Fruit fly (Drosophila melanogaster) whole organism, embryonic: ENCODE measurements around the gene Cad99C.
A peak's percentile ranks its signal among the peaks of the same experiment; 100 is the strongest.

Experiments used
- Adf1 ChIP-seq: fragments of 200-800 bp; sonication (Bioruptor generic); IDR thresholded peaks from 2 replicates; pipeline ENCODE4 v1.3.6; 2022; ENCODE audit warnings: missing biosample characterization, missing genetic modification characterization
- Aef1 ChIP-seq: fragments of 200-800 bp; sonication (Bioruptor generic); IDR thresholded peaks from 3 replicates; pipeline ENCODE4 v1.3.6; 2022; ENCODE audit warnings: missing biosample characterization, missing genetic modification characterization
- CG10543 ChIP-seq: fragments of 200-800 bp; sonication (Bioruptor generic); optimal IDR thresholded peaks from 3 replicates; lab custom pipeline; 2017; ENCODE audit warnings: missing biosample characterization, mild to moderate bottlenecking, missing genetic modification characterization, moderate library complexity
- CG11093 ChIP-seq: fragments of 200-800 bp; sonication (Bioruptor generic); IDR thresholded peaks from 3 replicates; pipeline ENCODE4 v1.3.6; 2022; ENCODE audit warnings: missing biosample characterization, missing genetic modification characterization
- CG12219 ChIP-seq: fragments of 200-800 bp; sonication (Bioruptor generic); optimal IDR thresholded peaks from 3 replicates; lab custom pipeline; 2018; ENCODE audit warnings: missing biosample characterization, mild to moderate bottlenecking, missing genetic modification characterization
- CG1233 ChIP-seq: fragments of 200-800 bp; sonication (Bioruptor generic); optimal IDR thresholded peaks from 4 replicates; lab custom pipeline; 2018; ENCODE audit warnings: missing biosample characterization, mild to moderate bottlenecking, missing genetic modification characterization
- CG1529 ChIP-seq: fragments of 200-800 bp; sonication (Bioruptor generic); optimal IDR thresholded peaks from 3 replicates; lab custom pipeline; 2018; ENCODE audit warnings: missing biosample characterization, missing genetic modification characterization
- CG1832 ChIP-seq: fragments of 200-800 bp; sonication (Bioruptor generic); optimal IDR thresholded peaks from 2 replicates; lab custom pipeline; 2017; ENCODE audit warnings: missing biosample characterization, mild to moderate bottlenecking, missing genetic modification characterization, inconsistent platforms
- CG18619 ChIP-seq: fragments of 200-800 bp; sonication (Bioruptor generic); optimal IDR thresholded peaks from 3 replicates; lab custom pipeline; 2017; ENCODE audit warnings: missing biosample characterization, mild to moderate bottlenecking, missing genetic modification characterization
- CG2678 ChIP-seq: fragments of 200-800 bp; sonication (Bioruptor generic); optimal IDR thresholded peaks from 3 replicates; lab custom pipeline; 2019; ENCODE audit warnings: missing biosample characterization, mild to moderate bottlenecking, missing genetic modification characterization, moderate library complexity
- CG31365 ChIP-seq: fragments of 200-800 bp; sonication (Bioruptor generic); optimal IDR thresholded peaks from 2 replicates; lab custom pipeline; 2018; ENCODE audit warnings: missing biosample characterization, mild to moderate bottlenecking, missing genetic modification characterization
- CG3281 ChIP-seq: fragments of 200-800 bp; sonication (Bioruptor generic); optimal IDR thresholded peaks from 3 replicates; lab custom pipeline; 2017; ENCODE audit warnings: missing biosample characterization, mild to moderate bottlenecking, missing genetic modification characterization
- CG4854 ChIP-seq: fragments of 200-800 bp; sonication (Bioruptor generic); optimal IDR thresholded peaks from 2 replicates; lab custom pipeline; 2016; ENCODE audit warnings: missing biosample characterization, missing genetic modification characterization, inconsistent platforms
- CG7839 ChIP-seq: fragments of 200-800 bp; sonication (Bioruptor generic); optimal IDR thresholded peaks from 3 replicates; lab custom pipeline; 2018; ENCODE audit warnings: missing biosample characterization, mild to moderate bottlenecking, missing genetic modification characterization, moderate library complexity
- CG9437 ChIP-seq: fragments of 200-800 bp; sonication (Bioruptor generic); optimal IDR thresholded peaks from 2 replicates; lab custom pipeline; 2018; ENCODE audit warnings: missing biosample characterization, mild to moderate bottlenecking, missing genetic modification characterization
- Chrac-16 ChIP-seq: fragments of 200-800 bp; sonication (Bioruptor generic); optimal IDR thresholded peaks from 3 replicates; lab custom pipeline; 2016; ENCODE audit warnings: missing biosample characterization, missing genetic modification characterization
- Deaf1 ChIP-seq: fragments of 200-800 bp; optimal IDR thresholded peaks from 3 replicates; lab custom pipeline; 2019; ENCODE audit warnings: missing biosample characterization, mild to moderate bottlenecking, missing genetic modification characterization, moderate library complexity
- Eip74EF ChIP-seq, 2 experiments: fragments of 200-800 bp in 1 of 2; fragments of >200 bp in 1 of 2; sonication (Bioruptor generic) in 1 of 2; optimal IDR thresholded peaks; 2 replicates each; lab custom pipeline; 2017 to 2019; ENCODE audit warnings: missing biosample characterization in 2 of 2, missing genetic modification characterization in 2 of 2, mild to moderate bottlenecking in 1 of 2, moderate library complexity in 1 of 2
- HLH4C ChIP-seq: fragments of 200-800 bp; sonication (Bioruptor generic); IDR thresholded peaks from 3 replicates; pipeline ENCODE4 v1.3.6; 2022; ENCODE audit warnings: missing biosample characterization, missing genetic modification characterization; ENCODE audit not compliant: partially characterized antibody
- HmgD ChIP-seq: fragments of 200-800 bp; sonication (Bioruptor generic); optimal IDR thresholded peaks from 3 replicates; lab custom pipeline; 2016; ENCODE audit warnings: missing biosample characterization, missing genetic modification characterization
- Hr51 ChIP-seq, 2 experiments: fragments of 200-800 bp; sonication (Bioruptor generic); optimal IDR thresholded peaks; 2 replicates in 1 of 2; 3 replicates in 1 of 2; lab custom pipeline; 2016 to 2018; ENCODE audit warnings: missing biosample characterization in 2 of 2, missing genetic modification characterization in 2 of 2, mild to moderate bottlenecking in 1 of 2, moderate library complexity in 1 of 2
- Med ChIP-seq: fragments of 200-800 bp; sonication (Bioruptor generic); peaks from one replicate; lab custom pipeline; 2016; ENCODE audit warnings: missing biosample characterization, missing genetic modification characterization, mild to moderate bottlenecking, inconsistent platforms, moderate library complexity
- Meics ChIP-seq: fragments of 200-800 bp; sonication (Bioruptor generic); optimal IDR thresholded peaks from 2 replicates; lab custom pipeline; 2017; ENCODE audit warnings: missing biosample characterization, mild to moderate bottlenecking, missing genetic modification characterization
- Nf-YA ChIP-seq: fragments of 200-800 bp; sonication (Bioruptor generic); IDR thresholded peaks from 2 replicates; pipeline ENCODE4 v1.3.6; 2022; ENCODE audit warnings: missing biosample characterization, missing genetic modification characterization
- Rx ChIP-seq: fragments of 200-800 bp; sonication (Bioruptor generic); IDR thresholded peaks from 2 replicates; pipeline ENCODE4 v1.3.6; 2022; ENCODE audit warnings: missing biosample characterization, missing genetic modification characterization
- Stat92E ChIP-seq, 3 experiments: fragments of >200 bp in 2 of 3; fragments of 200-800 bp in 1 of 3; sonication (Bioruptor generic) in 1 of 3; optimal IDR thresholded peaks; 2 replicates each; lab custom pipeline; 2017 to 2019; ENCODE audit warnings: missing biosample characterization in 3 of 3, missing genetic modification characterization in 3 of 3, mild to moderate bottlenecking in 1 of 3, moderate library complexity in 1 of 3
- Trl ChIP-seq, 3 experiments: fragments of >200 bp in 2 of 3; fragments of 200-800 bp in 1 of 3; sonication (Bioruptor generic) in 1 of 3; optimal IDR thresholded peaks; 2 replicates in 1 of 3; 3 replicates in 2 of 3; lab custom pipeline; 2016 to 2017; ENCODE audit warnings: missing biosample characterization in 1 of 3, missing genetic modification characterization in 1 of 3
- amos ChIP-seq: fragments of 200-800 bp; sonication (Bioruptor generic); IDR thresholded peaks from 2 replicates; pipeline ENCODE4 v1.3.6; 2022; ENCODE audit warnings: missing biosample characterization, missing genetic modification characterization; ENCODE audit not compliant: partially characterized antibody
- ase ChIP-seq: fragments of 200-800 bp; sonication (Bioruptor generic); IDR thresholded peaks from 3 replicates; pipeline ENCODE4 v1.3.6; 2022; ENCODE audit warnings: missing biosample characterization, missing genetic modification characterization
- dimm ChIP-seq: fragments of 200-800 bp; sonication (Bioruptor generic); IDR thresholded peaks from 2 replicates; pipeline ENCODE4 v1.3.6; 2022; ENCODE audit warnings: missing biosample characterization, missing genetic modification characterization
- en ChIP-seq: fragments of 200-800 bp; sonication (Bioruptor generic); optimal IDR thresholded peaks from 2 replicates; lab custom pipeline; 2016; ENCODE audit warnings: missing biosample characterization, missing genetic modification characterization
- ewg ChIP-seq: fragments of 200-800 bp; sonication (Bioruptor generic); optimal IDR thresholded peaks from 3 replicates; lab custom pipeline; 2017; ENCODE audit warnings: mild to moderate bottlenecking, missing biosample characterization, missing genetic modification reagents, missing genetic modification characterization
- fd3F ChIP-seq: fragments of 200-800 bp; sonication (Bioruptor generic); optimal IDR thresholded peaks from 2 replicates; lab custom pipeline; 2018; ENCODE audit warnings: missing biosample characterization, mild to moderate bottlenecking, missing genetic modification characterization, moderate library complexity
- ftz-f1 ChIP-seq: fragments of 200-800 bp; sonication (Bioruptor generic); optimal IDR thresholded peaks from 2 replicates; lab custom pipeline; 2016; ENCODE audit warnings: missing biosample characterization, missing genetic modification characterization
- fu2 ChIP-seq: fragments of 200-800 bp; sonication (Bioruptor generic); optimal IDR thresholded peaks from 2 replicates; lab custom pipeline; 2016; ENCODE audit warnings: missing biosample characterization, missing genetic modification characterization
- grau ChIP-seq: fragments of 200-800 bp; optimal IDR thresholded peaks from 3 replicates; lab custom pipeline; 2019; ENCODE audit warnings: missing biosample characterization, mild to moderate bottlenecking, missing genetic modification characterization, moderate library complexity
- h ChIP-seq: fragments of >200 bp; optimal IDR thresholded peaks from 2 replicates; lab custom pipeline; 2017
- jumu ChIP-seq: fragments of 200-800 bp; sonication (Bioruptor generic); optimal IDR thresholded peaks from 3 replicates; lab custom pipeline; 2016; ENCODE audit warnings: missing biosample characterization, missing genetic modification characterization
- klu ChIP-seq: fragments of 200-800 bp; sonication (Bioruptor generic); IDR thresholded peaks from 2 replicates; pipeline ENCODE4 v1.3.6; 2022; ENCODE audit warnings: missing biosample characterization, missing genetic modification characterization
- kni ChIP-seq: fragments of 200-800 bp; sonication (Bioruptor generic); optimal IDR thresholded peaks from 3 replicates; lab custom pipeline; 2017; ENCODE audit warnings: mild to moderate bottlenecking, missing biosample characterization, missing genetic modification reagents, missing genetic modification characterization
- lab ChIP-seq: fragments of 200-800 bp; sonication (Bioruptor generic); optimal IDR thresholded peaks from 3 replicates; lab custom pipeline; 2017; ENCODE audit warnings: missing biosample characterization, missing genetic modification characterization, mild to moderate bottlenecking, moderate library complexity, missing genetic modification reagents
- lbe ChIP-seq: fragments of 200-800 bp; sonication (Bioruptor generic); optimal IDR thresholded peaks from 2 replicates; lab custom pipeline; 2016; ENCODE audit warnings: missing biosample characterization, mild to moderate bottlenecking, missing genetic modification characterization
- oc ChIP-seq: fragments of 200-800 bp; sonication (Bioruptor generic); optimal IDR thresholded peaks from 2 replicates; lab custom pipeline; 2018; ENCODE audit warnings: missing biosample characterization, mild to moderate bottlenecking, missing genetic modification characterization, moderate library complexity
- pfk ChIP-seq: fragments of 200-800 bp; sonication (Bioruptor generic); optimal IDR thresholded peaks from 2 replicates; lab custom pipeline; 2018; ENCODE audit warnings: missing biosample characterization, mild to moderate bottlenecking, missing genetic modification characterization, moderate library complexity
- schlank ChIP-seq: fragments of 200-800 bp; sonication (Bioruptor generic); optimal IDR thresholded peaks from 2 replicates; lab custom pipeline; 2018; ENCODE audit warnings: missing biosample characterization, mild to moderate bottlenecking, missing genetic modification characterization
- scrt ChIP-seq: fragments of 200-800 bp; sonication (Bioruptor generic); optimal IDR thresholded peaks from 2 replicates; lab custom pipeline; 2018; ENCODE audit warnings: missing biosample characterization, mild to moderate bottlenecking, missing genetic modification characterization, moderate library complexity
- sens ChIP-seq: fragments of 200-800 bp; sonication (Bioruptor generic); peaks from one replicate; lab custom pipeline; 2016; ENCODE audit warnings: missing biosample characterization, missing genetic modification characterization
- so ChIP-seq: fragments of 200-800 bp; sonication (Bioruptor generic); IDR thresholded peaks from 3 replicates; pipeline ENCODE4 v1.3.6; 2022; ENCODE audit warnings: missing biosample characterization, missing genetic modification characterization
- sob ChIP-seq: fragments of 200-800 bp; sonication (Bioruptor generic); IDR thresholded peaks from 2 replicates; pipeline ENCODE4 v1.3.6; 2022; ENCODE audit warnings: missing biosample characterization, missing genetic modification characterization
- tin ChIP-seq: fragments of 200-800 bp; sonication (Bioruptor generic); optimal IDR thresholded peaks from 3 replicates; lab custom pipeline; 2016; ENCODE audit warnings: missing biosample characterization, missing genetic modification characterization
- wor ChIP-seq: fragments of 200-800 bp; sonication (Bioruptor generic); IDR thresholded peaks from 2 replicates; pipeline ENCODE4 v1.3.6; 2022; ENCODE audit warnings: missing biosample characterization, missing genetic modification characterization

The Cad99C gene

dm6 chr3R:29866706-29867105 lies 25.2 kb downstream of the Cad99C start (continued):
- no peak for TF ChIP-seq oc (tag; lab: Kevin White, UChicago)
- TF ChIP-seq CG4854, result no peak
- TF ChIP-seq so (GFP tag; lab: Robert Waterston, UW), result no peak
- no peak for TF ChIP-seq wor (GFP tag; lab: Robert Waterston, UW)
- TF ChIP-seq CG1529 (GFP tag; lab: Kevin White, UChicago), result no peak
- TF ChIP-seq CG1832 (GFP tag; lab: Kevin White, UChicago), result no peak
- TF ChIP-seq CG7839 (tag; lab: Kevin White, UChicago), result no peak
- TF ChIP-seq grau (tag; lab: Kevin White, UChicago), result no peak
- TF ChIP-seq Chrac-16, result no peak
- TF ChIP-seq HLH4C, result no peak
- TF ChIP-seq CG10543 (GFP tag; lab: Kevin White, UChicago), result no peak
- peak; percentile 2 for TF ChIP-seq Meics (GFP tag; lab: Kevin White, UChicago)
- no peak for TF ChIP-seq fd3F (GFP tag; lab: Kevin White, UChicago)
- TF ChIP-seq jumu (GFP tag; lab: Kevin White, UChicago), result no peak
- TF ChIP-seq Trl (optimal IDR thresholded peaks at IDR 0.05; lab: Kevin White, UChicago), result no peak
- no peak for TF ChIP-seq Trl (GFP tag; optimal IDR thresholded peaks at IDR 0.05; lab: Kevin White, UChicago)
- TF ChIP-seq sens (GFP tag; lab: Kevin White, UChicago), result peak; percentile 3
- TF ChIP-seq Hr51 (GFP tag; optimal IDR thresholded peaks at IDR 0.05; lab: Kevin White, UChicago), result no peak
- TF ChIP-seq pfk (GFP tag; lab: Kevin White, UChicago), result no peak
- TF ChIP-seq klu (GFP tag; lab: Robert Waterston, UW), result no peak
- no peak for TF ChIP-seq Deaf1 (tag; lab: Kevin White, UChicago)
- no peak for TF ChIP-seq Stat92E (GFP tag; optimal IDR thresholded peaks at IDR 0.05; lab: Kevin White, UChicago)
- TF ChIP-seq CG12219 (GFP tag; lab: Kevin White, UChicago), result no peak
- no peak for TF ChIP-seq kni (GFP tag; lab: Kevin White, UChicago)
- TF ChIP-seq CG18619, result no peak
- no peak for TF ChIP-seq Rx
- TF ChIP-seq h (lab: Kevin White, UChicago), result no peak
- no peak for TF ChIP-seq sob (GFP tag; lab: Robert Waterston, UW)
- no peak for TF ChIP-seq scrt
- peak; percentile 29 for TF ChIP-seq CG2678 (tag; lab: Kevin White, UChicago)
- TF ChIP-seq ewg, result no peak
- no peak for TF ChIP-seq Nf-YA
- TF ChIP-seq en (GFP tag; lab: Kevin White, UChicago), result no peak
- peak in 1 of 2 experiments; percentile 7 for TF ChIP-seq Eip74EF (GFP tag; optimal IDR thresholded peaks at IDR 0.05; lab: Kevin White, UChicago)
- no peak for TF ChIP-seq ftz-f1 (GFP tag; lab: Kevin White, UChicago)
- no peak for TF ChIP-seq Aef1 (GFP tag; lab: Robert Waterston, UW)
- peak; percentile 16 for TF ChIP-seq Med (GFP tag; lab: Kevin White, UChicago)
- TF ChIP-seq amos, result no peak
- TF ChIP-seq HmgD (GFP tag; lab: Kevin White, UChicago), result no peak
- TF ChIP-seq Adf1 (GFP tag; lab: Robert Waterston, UW), result no peak
- peak; percentile 5 for TF ChIP-seq CG3281 (GFP tag; lab: Kevin White, UChicago)
- TF ChIP-seq CG1233 (GFP tag; lab: Kevin White, UChicago), result no peak
- no peak for TF ChIP-seq tin (GFP tag; lab: Kevin White, UChicago)
- TF ChIP-seq CG9437 (GFP tag; lab: Kevin White, UChicago), result no peak
- no peak for TF ChIP-seq dimm (GFP tag; lab: Robert Waterston, UW)
- no peak for TF ChIP-seq fu2 (GFP tag; lab: Kevin White, UChicago)
- no peak for TF ChIP-seq CG11093
- TF ChIP-seq lab (GFP tag; lab: Kevin White, UChicago), result peak; percentile 43
- TF ChIP-seq lbe, result no peak
- TF ChIP-seq schlank (tag; lab: Kevin White, UChicago), result no peak
- no peak for TF ChIP-seq ase (GFP tag; lab: Robert Waterston, UW)
- peak; percentile 11 for TF ChIP-seq CG31365
